Worm (Caenorhabditis elegans): ENCODE measurements around the gene snt-7.

snt-7 gene

DNA sequence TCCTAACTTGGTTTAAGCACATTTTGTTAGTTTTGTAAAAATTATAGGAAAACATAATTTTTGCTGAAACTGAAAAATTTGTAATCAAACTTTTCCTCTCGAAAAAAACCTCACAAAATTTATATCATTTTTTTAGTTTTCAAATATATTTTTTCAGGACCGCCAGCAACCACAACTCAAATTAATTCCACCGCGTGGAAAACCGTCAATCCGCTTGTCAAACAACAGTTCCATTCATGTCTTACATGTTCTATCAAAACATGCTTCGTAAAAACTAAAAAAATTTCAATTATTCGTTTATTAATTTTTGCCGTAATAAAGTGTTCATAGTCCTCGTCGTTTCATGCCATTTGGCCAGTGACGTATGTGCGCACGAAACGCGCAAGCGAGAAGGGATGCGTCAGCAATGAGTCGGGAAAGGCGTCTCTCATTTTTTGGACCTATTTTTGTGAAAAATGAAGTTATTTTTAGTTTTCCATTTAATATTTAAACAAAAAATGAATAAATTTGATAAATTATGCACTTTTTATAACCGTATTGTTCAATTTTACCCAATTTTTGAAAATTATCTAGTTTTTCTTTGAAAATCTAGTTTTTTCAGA is 25.5 kb downstream of the snt-7 start, which contains the start of gene ucr-2.2 (continued):
- TF ChIP-seq hlh-17 (GFP tag; optimal IDR thresholded peaks at IDR 0.05; ENCODE audit: borderline replicate concordance) (no peak), swsn-7 (tag; optimal IDR thresholded peaks at IDR 0.05) (peak; percentile 86), efl-3 (GFP tag; optimal IDR thresholded peaks at IDR 0.05) (no peak), nhr-85 (tag) (peak; percentile 88), F16B12.6 (tag; optimal IDR thresholded peaks at IDR 0.05) (peak; percentile 24), ztf-4 (tag; optimal IDR thresholded peaks at IDR 0.05) (peak; percentile 64), fkh-4 (tag; optimal IDR thresholded peaks at IDR 0.05; ENCODE audit: borderline replicate concordance) (no peak), nhr-84 (tag; optimal IDR thresholded peaks at IDR 0.05) (no peak), unc-30 (tag; optimal IDR thresholded peaks at IDR 0.05) (no peak), snu-23 (GFP tag; optimal IDR thresholded peaks at IDR 0.05) (peak; percentile 91), mep-1 (tag; optimal IDR thresholded peaks at IDR 0.05) (peak; percentile 96), unc-86 (tag; optimal IDR thresholded peaks at IDR 0.05) (peak; percentile 67), ceh-82 (tag; optimal IDR thresholded peaks at IDR 0.05) (peak; percentile 11 to 63 (median 59)), ceh-8 (GFP tag; optimal IDR thresholded peaks at IDR 0.05) (peak; percentile 43), nhr-28 (tag; optimal IDR thresholded peaks at IDR 0.05) (no peak), Y116A8C.19 (tag; optimal IDR thresholded peaks at IDR 0.05; ENCODE audit: borderline replicate concordance) (no peak), jun-1 (tag; optimal IDR thresholded peaks at IDR 0.05) (peak; percentile 19), lin-39 (tag; optimal IDR thresholded peaks at IDR 0.05) (peak; percentile 76), egl-13 (tag; optimal IDR thresholded peaks at IDR 0.05) (peak; percentile 78), vab-15 (tag; optimal IDR thresholded peaks at IDR 0.05) (no peak), hlh-4 (tag; optimal IDR thresholded peaks at IDR 0.05) (no peak), C16A3.4 (tag; optimal IDR thresholded peaks at IDR 0.05) (peak; percentile 91), sup-37 (GFP tag; optimal IDR thresholded peaks at IDR 0.05) (peak; percentile 77), nhr-76 (tag; optimal IDR thresholded peaks at IDR 0.05) (no peak), nhr-71 (tag; optimal IDR thresholded peaks at IDR 0.05) (peak; percentile 91), pag-3 (tag; optimal IDR thresholded peaks at IDR 0.05; ENCODE audit: borderline replicate concordance, insufficient read depth) (peak; percentile 57), mab-9 (GFP tag; IDR thresholded peaks at IDR 0.05) (peak; percentile 54; the same call in 1 of the 2 replicates), lin-13 (GFP tag; optimal IDR thresholded peaks at IDR 0.05) (peak; percentile 64), unc-98 (GFP tag; IDR thresholded peaks at IDR 0.05) (no peak), ces-1 (GFP tag; optimal IDR thresholded peaks at IDR 0.05) (no peak), tbx-2 (tag; optimal IDR thresholded peaks at IDR 0.05) (peak; percentile 85), nhr-77 (tag; optimal IDR thresholded peaks at IDR 0.05) (peak; percentile 57), C04F5.9 (tag; optimal IDR thresholded peaks at IDR 0.05) (peak; percentile 56), elt-3 (tag; optimal IDR thresholded peaks at IDR 0.05) (peak in 2 of 6 experiments; percentile 66 to 69), egl-27 (tag; optimal IDR thresholded peaks at IDR 0.05) (no peak), skn-1 (tag; optimal IDR thresholded peaks at IDR 0.05) (peak; percentile 85), snpc-4 (tag; optimal IDR thresholded peaks at IDR 0.05) (peak; percentile 72), pqm-1 (tag; optimal IDR thresholded peaks at IDR 0.05) (no peak), zip-4 (GFP tag; optimal IDR thresholded peaks at IDR 0.05) (peak; percentile 65), aly-2 (tag; optimal IDR thresholded peaks at IDR 0.05) (no peak), C34B4.2 (tag; optimal IDR thresholded peaks at IDR 0.05) (no peak), nhr-19 (GFP tag; conservative IDR thresholded peaks at IDR 0.05) (peak; percentile 87), ama-1 (optimal IDR thresholded peaks at IDR 0.05) (peak; percentile 4)

DNA sequence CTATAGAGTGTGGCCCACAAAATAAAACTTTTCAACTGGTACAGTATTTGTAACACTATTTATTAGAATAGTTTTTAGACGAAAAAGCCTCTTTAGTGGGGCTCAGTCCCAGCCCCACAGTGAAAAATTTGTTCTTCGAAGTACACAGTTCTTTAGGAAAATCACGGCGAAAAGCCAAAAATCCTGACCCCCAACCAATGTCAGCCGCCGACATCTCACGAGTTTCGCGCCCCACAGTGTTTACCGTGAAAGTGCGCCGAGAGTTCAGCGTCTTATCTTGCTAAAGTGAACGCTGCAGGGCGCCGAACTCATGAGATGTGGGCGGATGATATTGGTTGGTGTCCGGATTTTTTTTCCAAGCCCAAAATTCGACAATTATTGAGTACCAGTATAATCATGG is 28.0 kb downstream of the snt-7 start:
- peak; percentile 13 for TF ChIP-seq elt-2 (tag; optimal IDR thresholded peaks at IDR 0.05)
- no peak for TF ChIP-seq fkh-10 (GFP tag; optimal IDR thresholded peaks at IDR 0.05)
- TF ChIP-seq snpc-4 (tag; optimal IDR thresholded peaks at IDR 0.05), result peak; percentile 87

All from whole organism, L1 larva.